Fruit fly (Drosophila melanogaster): ENCODE results near the gene kay.

DNA sequence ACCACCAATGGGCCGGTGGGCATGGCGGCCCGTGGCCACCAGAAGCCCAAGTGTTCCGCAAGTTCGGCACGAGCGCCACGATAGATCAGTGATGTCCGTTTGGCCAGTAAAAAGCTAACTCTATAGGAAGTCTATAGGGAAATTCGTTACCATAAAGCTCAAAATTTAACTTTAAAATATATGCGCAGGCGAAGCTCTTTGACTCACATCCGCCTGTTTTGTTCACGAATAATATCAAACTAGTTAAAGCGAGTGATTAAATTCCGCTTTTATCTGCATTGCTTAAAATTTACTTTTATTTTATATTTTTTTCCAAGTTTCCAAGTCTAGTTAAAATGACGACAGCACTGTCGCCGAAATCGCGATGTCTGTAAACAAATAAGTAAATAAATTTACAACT lies 8.1 kb upstream of the kay start:
- TF ChIP-seq Mnt (GFP tag; optimal IDR thresholded peaks at IDR 0.05) (no peak), CG14711 (tag; optimal IDR thresholded peaks at IDR 0.05) (no peak), CG1620 (GFP tag; optimal IDR thresholded peaks at IDR 0.05) (no peak), bab1 (GFP tag; optimal IDR thresholded peaks at IDR 0.05) (no peak)

All from whole organism, adult.